Fruit fly (Drosophila melanogaster): ENCODE results near the gene CG3847.

CG3847 gene

DNA sequence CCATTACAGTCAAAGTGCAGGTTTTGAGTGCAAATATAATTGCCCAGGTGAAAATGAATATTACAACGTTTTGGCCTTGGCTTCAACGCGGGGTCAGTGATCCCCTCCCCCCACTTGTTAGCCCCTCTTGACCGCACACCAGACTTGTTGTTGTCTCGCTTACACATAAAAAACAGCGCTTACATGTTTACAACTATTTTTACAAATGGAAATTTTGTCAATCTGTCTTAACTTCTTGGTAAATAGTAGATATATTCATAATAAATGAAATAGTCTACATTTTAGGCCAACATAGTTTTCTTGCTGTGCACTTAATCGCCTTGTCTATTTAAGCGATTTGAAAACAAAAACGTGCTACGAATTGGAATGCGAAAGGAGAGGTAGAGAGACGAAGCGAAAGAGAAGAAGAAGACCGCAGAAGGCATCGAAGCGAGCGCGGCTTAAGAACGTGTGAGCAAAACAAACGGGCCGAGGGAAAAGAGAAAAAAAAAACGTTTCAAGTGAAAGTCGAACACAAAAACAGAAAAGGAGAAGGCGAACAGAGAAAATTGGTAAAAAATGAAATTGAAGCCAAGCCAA is 6.8 kb upstream of the CG3847 start:
- TF ChIP-seq noc (tag; optimal IDR thresholded peaks at IDR 0.05), result peak; percentile 12

DNA sequence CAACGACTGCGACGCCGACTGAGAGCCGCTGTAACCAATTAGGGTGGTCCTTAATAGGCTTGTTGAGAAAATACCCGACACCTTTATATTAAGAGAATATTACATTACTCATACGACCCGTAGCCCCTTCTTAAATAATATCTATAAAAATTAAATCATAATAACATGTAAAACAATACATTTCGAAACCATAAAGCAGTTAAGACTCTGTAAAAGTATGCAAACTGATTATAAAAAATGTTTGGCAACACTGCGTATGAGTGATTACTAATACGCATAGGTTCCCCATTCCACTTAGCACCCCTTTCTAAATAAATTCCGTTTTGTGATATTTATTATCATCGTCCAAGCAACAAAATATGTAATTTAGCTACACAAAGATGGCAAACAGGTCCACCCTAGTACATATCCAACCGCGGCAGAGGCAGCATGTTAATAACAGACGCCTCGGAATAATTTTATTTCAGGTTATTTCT is 6.3 kb upstream of the CG3847 start:
- TF ChIP-seq noc (tag; optimal IDR thresholded peaks at IDR 0.05), result peak; percentile 87

DNA sequence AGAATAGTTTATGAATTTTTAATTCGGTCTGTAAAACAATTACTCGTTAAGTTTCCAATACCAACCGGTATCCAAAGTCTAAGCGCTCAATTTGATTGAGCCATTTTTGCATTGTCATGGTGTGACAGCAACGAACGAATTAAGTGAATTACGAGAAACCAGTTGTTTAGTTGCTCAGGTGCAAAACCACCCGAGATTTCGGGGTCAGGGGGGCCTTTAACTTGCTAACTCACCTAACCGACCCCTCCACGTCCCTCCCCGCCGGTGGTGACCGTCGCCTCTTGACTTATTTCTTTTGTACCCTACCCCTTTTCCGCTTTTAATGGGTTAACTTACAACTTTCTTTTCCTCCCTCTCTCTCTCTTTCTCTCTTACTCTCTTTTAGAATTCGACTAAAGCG is 5.2 kb upstream of the CG3847 start:
- no peak for TF ChIP-seq noc (tag; optimal IDR thresholded peaks at IDR 0.05)

DNA sequence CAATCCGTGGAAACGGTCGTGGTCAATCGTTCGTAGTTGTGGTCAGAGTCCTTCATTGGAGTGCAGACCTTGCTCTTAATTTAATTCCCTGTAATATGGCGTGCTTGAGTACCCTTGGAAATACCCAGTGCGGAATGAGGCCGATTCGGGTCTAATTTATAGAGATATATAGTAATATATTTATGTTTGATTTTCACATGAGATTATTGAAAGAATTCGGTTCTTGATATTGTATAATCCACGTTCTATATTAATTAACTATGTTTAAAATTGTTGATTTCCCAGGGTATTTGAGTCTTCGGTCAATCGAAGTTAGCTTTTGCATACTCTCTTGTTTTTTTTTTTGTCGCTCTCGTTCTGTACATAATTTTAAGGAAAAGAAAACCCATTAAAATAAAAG is 3.6 kb upstream of the CG3847 start:
- no peak for TF ChIP-seq noc (tag; optimal IDR thresholded peaks at IDR 0.05)

DNA sequence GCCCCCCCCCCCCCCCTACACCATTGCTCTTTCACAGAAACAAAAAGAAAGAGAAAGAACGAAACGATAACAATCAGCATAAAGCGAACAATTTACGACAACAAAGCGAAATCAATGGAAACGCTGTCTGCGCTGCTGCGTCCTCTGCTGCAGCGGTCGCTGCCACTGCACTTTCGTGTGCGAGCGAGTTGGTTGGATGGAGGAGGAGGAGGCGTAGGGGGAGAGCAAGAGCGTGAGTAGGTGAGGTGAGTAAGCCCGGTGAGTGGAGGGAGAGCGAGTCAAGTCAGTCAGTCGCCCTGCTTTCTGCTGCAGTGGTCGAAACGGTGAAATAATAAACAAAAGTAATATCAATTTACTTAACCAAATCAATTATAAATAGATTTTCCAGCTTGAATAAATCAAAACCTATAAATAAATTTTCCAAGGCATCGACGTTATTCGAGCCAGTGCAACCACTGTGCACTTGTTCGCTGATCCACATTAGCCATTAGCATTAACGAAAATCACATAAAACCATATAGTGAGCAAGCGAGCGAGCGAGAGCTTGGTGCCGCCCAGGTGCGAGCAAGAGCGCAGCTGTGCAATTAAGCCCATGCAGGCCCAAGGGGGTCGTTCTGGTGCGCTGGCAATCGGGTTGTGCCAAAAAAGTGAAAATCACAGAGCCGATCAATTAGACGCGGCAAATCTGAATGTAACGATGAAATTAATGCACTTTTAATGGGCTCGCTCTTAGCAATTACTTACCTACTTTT is 2.9 kb upstream of the CG3847 start:
- no peak for TF ChIP-seq noc (tag; optimal IDR thresholded peaks at IDR 0.05)

DNA sequence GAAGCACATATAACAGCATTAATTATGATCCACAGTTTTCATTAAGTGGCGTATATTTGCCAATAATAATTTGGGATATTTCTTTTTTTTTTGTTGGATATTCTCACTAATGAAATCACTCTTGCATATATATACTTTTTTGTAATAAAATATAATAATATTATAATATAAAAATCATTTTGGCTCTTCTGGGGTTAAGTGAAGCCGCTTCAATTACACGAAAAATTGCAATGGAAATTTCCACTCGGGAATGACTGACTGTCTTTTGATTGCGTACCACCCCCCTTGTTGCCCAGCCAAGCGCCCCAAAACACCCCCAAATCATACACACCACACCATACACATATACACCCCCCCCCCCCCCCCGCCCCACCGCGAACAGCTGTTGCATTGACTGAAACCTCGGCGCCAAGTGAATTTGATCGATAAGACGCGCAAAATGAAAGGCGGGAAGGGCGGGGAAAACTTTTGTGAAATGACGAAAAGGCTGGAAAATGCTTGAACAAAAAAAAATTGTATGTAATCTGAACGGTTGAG is 2.3 kb upstream of the CG3847 start:
- TF ChIP-seq noc (tag; optimal IDR thresholded peaks at IDR 0.05), result no peak

DNA sequence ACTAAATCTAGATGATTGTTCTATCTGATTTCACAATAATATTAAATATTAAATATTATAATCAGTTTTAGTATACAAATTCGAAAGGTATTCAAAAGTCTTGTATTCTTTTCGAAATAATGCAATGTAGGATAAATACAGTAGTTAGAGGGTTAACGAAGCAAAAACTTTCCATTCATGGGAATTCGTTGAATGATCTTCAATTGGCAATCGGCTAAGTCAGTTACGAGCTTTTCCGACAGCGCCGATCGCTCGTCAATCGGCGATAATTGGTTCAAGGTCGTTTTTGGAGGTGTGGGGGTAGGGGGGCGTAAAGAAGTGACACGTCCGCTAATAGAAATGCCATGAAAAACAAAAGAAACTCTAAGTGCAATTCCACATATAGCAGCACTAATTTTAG is 750 bp upstream of the CG3847 start:
- no peak for TF ChIP-seq noc (tag; optimal IDR thresholded peaks at IDR 0.05)

DNA sequence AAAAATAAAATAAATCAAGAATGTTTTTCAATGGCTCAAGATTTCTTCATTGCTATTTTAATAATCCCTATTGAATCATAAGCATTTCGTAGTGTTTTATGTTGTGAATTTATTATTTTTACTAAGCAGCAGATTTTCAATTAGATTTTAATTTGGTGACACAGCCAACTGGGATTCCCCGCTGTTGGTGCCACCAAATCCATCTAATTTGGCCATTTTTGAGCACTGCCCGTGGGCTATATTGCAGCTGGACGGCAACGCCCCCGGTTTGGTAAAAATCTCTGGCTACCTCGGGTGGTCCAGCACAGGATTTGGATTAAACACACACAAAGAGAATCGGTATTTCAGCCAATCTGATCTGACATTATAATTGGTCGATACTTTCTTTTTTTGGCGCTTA is 2.3 kb downstream of the CG3847 start:
- no peak for TF ChIP-seq noc (tag; optimal IDR thresholded peaks at IDR 0.05)

DNA sequence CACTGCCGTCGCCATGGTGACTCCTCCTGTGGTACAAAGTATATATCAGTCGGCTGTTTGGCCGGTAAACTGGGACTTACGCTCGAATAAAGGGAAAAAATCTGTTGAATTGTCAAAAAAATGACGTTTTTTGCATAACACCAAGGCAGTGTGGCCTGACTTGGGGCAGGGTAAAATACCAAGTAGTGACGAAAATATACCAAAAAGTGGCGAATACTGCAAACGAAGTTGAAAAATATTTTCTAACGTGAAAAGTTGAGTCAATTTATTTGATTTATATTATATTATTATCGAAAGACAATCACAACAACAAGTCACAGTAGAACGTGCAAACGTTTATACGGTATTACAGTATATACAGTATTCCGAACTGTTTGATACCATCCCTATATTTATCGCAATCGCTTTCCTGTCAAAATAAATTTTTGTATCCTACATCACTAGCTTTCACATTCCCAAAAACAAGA is 3.3 kb downstream of the CG3847 start, which contains the start of the genes ND-B16.6 and kdn:
ND-B16.6 (minus strand) TSS at position 189 of the 467 bp plus-strand sequence.
kdn (plus strand) TSS at position 417 of the 467 bp plus-strand sequence.
- TF ChIP-seq noc (tag; optimal IDR thresholded peaks at IDR 0.05), result no peak

DNA sequence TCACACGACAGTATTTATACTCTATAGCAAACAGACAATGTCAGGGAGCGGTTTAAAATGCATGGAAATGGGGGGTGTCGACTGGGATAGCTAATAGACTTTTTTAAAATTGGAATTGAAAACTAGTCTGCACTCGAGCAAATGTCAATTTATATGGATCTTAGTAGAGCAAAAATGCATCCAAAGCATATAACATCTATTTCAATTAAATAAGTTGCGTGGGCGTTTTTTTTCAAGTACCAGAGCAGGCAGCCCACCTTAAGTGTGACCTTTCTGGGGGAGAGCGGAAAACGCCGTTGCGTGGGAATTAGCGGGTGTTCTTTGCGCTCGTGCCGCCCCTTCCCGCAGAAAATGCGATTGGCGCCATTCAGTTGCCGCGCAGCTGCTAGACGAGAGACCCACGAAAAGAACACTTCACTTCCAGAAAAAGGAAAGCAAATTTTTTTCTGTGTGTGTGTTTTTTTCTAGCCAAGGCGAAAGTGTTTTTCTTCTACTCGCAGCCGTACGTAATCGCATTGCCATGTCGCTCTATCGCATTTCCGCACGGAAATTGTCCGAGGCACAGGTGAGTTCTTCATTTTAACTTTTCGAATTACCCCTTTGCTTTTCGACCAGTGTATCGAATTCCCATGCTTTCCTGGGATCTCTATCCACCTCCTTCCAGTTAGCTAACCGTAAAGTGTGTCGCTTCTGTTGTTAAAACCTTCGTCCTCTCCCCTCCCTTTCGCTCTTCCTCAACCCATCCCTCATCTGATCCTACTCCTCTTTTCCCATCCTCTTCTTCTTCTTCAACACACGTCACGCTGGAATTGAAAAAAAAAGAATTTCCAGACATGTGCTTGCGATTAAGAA is 5.2 kb downstream of the CG3847 start:
- peak; percentile 9 for TF ChIP-seq noc (tag; optimal IDR thresholded peaks at IDR 0.05)

DNA sequence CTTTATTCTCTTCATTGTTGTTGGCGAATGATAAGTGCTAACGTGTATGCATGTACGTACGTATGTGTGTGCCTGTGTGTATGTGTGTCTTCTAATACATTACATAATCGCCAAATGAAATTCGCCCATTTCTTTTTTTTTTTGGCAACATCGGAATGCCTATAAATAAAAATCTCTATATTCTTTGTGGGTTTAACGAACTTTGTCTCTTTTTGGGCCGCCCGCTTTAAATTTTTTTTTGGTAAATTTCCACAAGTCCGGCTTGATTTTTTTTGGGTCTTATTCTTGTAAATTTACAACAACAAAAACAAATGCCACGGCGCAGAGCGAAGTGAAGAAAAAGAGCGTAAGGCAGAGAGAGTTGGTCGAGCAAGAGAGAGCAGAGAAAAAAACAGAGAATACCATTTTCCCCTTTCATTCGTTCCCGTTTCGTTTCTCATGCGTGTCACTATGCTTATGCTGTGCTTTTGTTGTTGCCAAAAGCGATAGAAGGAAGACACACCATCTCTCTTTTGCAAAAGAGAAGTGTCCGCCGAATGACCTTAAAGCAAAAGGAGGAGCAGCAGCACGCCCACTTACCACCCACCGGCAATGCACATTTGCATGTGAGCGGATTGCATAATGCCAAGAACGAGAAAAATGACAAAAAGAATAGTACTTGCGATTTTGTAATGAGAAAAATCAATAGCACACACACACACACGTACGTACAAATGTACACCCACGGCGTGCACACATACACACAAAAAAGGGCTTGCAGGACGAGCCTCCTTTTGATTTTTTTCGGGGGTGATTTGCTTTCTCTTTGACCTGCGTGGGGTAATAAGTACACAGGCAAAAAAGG is 6.1 kb downstream of the CG3847 start:
- TF ChIP-seq noc (tag; optimal IDR thresholded peaks at IDR 0.05), result no peak

DNA sequence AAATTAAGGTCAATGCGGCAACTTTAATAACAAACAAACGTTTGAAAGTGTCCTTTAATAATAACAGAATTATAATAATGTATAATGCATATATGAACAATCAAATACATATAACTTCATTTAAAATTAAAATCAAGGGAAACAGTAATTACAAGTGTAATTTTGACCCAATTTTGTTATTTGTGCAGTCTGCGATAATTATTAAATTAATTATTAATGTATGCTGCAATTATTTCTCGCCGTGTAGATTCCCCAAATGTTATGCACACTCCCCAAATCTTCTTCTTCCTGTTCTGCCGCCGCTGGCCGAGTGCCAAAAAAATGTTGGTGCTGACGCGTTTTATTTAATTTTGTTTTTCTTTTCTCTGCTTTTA is 6.7 kb downstream of the CG3847 start:
- TF ChIP-seq noc (tag; optimal IDR thresholded peaks at IDR 0.05), result peak; percentile 75

DNA sequence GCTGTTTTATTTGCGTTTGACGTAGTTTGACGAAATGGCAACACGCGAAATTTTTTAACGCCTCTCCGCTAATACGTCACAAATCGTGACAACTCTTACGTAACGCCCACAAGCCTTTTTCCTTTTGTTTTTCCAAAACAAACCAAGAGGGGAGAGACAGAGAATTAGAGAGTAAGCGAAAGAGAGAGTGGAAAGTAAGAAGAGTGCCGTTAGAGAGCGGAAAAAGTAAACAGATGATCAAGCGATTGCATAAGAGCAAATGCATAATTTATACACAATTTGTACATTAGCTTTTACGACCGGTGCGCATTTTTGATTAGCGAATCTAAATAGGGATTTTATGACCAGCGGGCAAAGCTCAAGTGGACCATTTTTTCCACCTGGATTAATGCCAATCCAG is 7.3 kb downstream of the CG3847 start:
- no peak for TF ChIP-seq noc (tag; optimal IDR thresholded peaks at IDR 0.05)

DNA sequence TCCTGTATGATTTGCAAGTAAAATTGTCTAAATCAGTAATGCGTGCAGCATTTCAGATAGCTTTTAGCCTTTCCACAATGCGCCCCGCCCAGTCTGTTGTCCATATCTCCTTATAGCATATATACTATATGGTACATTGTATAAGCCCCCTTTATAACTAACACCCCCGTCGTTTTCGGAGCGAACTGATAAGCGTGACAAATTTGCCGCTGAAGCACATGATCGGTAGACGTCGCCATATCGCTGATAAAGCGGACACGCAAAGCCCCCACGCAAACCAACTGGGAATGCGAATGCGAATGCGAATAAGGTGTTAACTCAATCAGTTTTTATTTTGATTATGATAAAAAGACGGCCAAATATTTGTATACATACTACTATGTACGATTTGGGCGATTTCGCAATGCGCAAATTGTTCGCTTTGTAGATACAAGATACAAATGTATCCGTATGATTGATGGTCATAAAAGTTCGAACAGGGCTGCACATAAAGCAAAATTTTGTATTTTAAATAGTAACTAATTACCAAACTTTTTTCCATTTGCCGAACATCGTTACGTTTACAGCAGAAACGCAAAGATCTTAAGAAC is 8.3 kb downstream of the CG3847 start:
- TF ChIP-seq noc (tag; optimal IDR thresholded peaks at IDR 0.05), result peak; percentile 38

Data from whole organism, larva.